Fruit fly (Drosophila melanogaster) whole organism, embryonic: ENCODE measurements around the gene yuri.
A peak's percentile ranks its signal among the peaks of the same experiment; 100 is the strongest.

Source experiments
- Abd-B ChIP-seq: fragments of 200-800 bp; sonication (Bioruptor generic); optimal IDR thresholded peaks from 2 replicates; lab custom pipeline; 2018; ENCODE audit warnings: missing biosample characterization, mild to moderate bottlenecking, missing genetic modification characterization, moderate library complexity
- Aef1 ChIP-seq: fragments of 200-800 bp; sonication (Bioruptor generic); IDR thresholded peaks from 3 replicates; pipeline ENCODE4 v1.3.6; 2022; ENCODE audit warnings: missing biosample characterization, missing genetic modification characterization
- B-H2 ChIP-seq: fragments of 200-800 bp; sonication (Bioruptor generic); optimal IDR thresholded peaks from 2 replicates; lab custom pipeline; 2018; ENCODE audit warnings: missing biosample characterization, mild to moderate bottlenecking, missing genetic modification characterization
- CG10147 ChIP-seq: fragments of 200-800 bp; sonication (Bioruptor generic); optimal IDR thresholded peaks from 2 replicates; lab custom pipeline; 2019; ENCODE audit warnings: missing biosample characterization, mild to moderate bottlenecking, missing genetic modification characterization, moderate library complexity
- CG11695 ChIP-seq: fragments of 200-800 bp; sonication (Bioruptor generic); IDR thresholded peaks from 3 replicates; pipeline ENCODE4 v1.3.6; 2022; ENCODE audit warnings: missing biosample characterization, missing genetic modification characterization
- CG14014 ChIP-seq: fragments of 200-800 bp; sonication (Bioruptor generic); IDR thresholded peaks from 2 replicates; pipeline ENCODE4 v1.3.6; 2022; ENCODE audit warnings: missing biosample characterization, missing genetic modification characterization
- CG15514 ChIP-seq: fragments of 200-800 bp; sonication (Bioruptor generic); optimal IDR thresholded peaks from 3 replicates; lab custom pipeline; 2017; ENCODE audit warnings: missing biosample characterization, missing genetic modification characterization, mild to moderate bottlenecking, moderate library complexity, missing genetic modification reagents
- CG1647 ChIP-seq: fragments of 200-800 bp; sonication (Bioruptor generic); optimal IDR thresholded peaks from 3 replicates; lab custom pipeline; 2016; ENCODE audit warnings: missing biosample characterization, missing genetic modification characterization
- CG2202 ChIP-seq: fragments of 200-800 bp; sonication (Bioruptor generic); optimal IDR thresholded peaks from 2 replicates; lab custom pipeline; 2018; ENCODE audit warnings: missing biosample characterization, mild to moderate bottlenecking, missing genetic modification characterization
- CG32532 ChIP-seq: fragments of 200-800 bp; sonication (Bioruptor generic); IDR thresholded peaks from 2 replicates; pipeline ENCODE4 v1.3.6; 2022; ENCODE audit warnings: missing biosample characterization, missing genetic modification characterization
- CG6175 ChIP-seq: fragments of 200-800 bp; sonication (Bioruptor generic); IDR thresholded peaks from 3 replicates; pipeline ENCODE4 v1.3.6; 2022; ENCODE audit warnings: missing biosample characterization, missing genetic modification characterization
- CG6683 ChIP-seq: fragments of 200-800 bp; sonication (Bioruptor generic); optimal IDR thresholded peaks from 2 replicates; lab custom pipeline; 2017; ENCODE audit warnings: missing biosample characterization, mild to moderate bottlenecking, missing genetic modification characterization, missing genetic modification reagents
- CG6689 ChIP-seq: fragments of 200-800 bp; sonication (Bioruptor generic); IDR thresholded peaks from 2 replicates; pipeline ENCODE4 v1.3.6; 2022; ENCODE audit warnings: missing biosample characterization, missing genetic modification characterization
- CG6765 ChIP-seq: fragments of 200-800 bp; sonication (Bioruptor generic); optimal IDR thresholded peaks from 3 replicates; lab custom pipeline; 2017; ENCODE audit warnings: missing biosample characterization, mild to moderate bottlenecking, missing genetic modification characterization
- CG6813 ChIP-seq: fragments of 200-800 bp; sonication (Bioruptor generic); optimal IDR thresholded peaks from 2 replicates; lab custom pipeline; 2017; ENCODE audit warnings: missing biosample characterization, missing genetic modification characterization, mild to moderate bottlenecking, moderate library complexity, missing genetic modification reagents
- CG7786 ChIP-seq: fragments of 200-800 bp; sonication (Bioruptor generic); optimal IDR thresholded peaks from 2 replicates; lab custom pipeline; 2016; ENCODE audit warnings: missing biosample characterization, missing genetic modification characterization
- CG7839 ChIP-seq: fragments of 200-800 bp; sonication (Bioruptor generic); optimal IDR thresholded peaks from 3 replicates; lab custom pipeline; 2018; ENCODE audit warnings: missing biosample characterization, mild to moderate bottlenecking, missing genetic modification characterization, moderate library complexity
- CG8359 ChIP-seq: fragments of 200-800 bp; sonication (Bioruptor generic); optimal IDR thresholded peaks from 2 replicates; lab custom pipeline; 2017; ENCODE audit warnings: missing biosample characterization, mild to moderate bottlenecking, missing genetic modification characterization, borderline replicate concordance
- CrebB ChIP-seq: fragments of 200-800 bp; sonication (Bioruptor generic); optimal IDR thresholded peaks from 3 replicates; lab custom pipeline; 2018; ENCODE audit warnings: missing biosample characterization, mild to moderate bottlenecking, missing genetic modification characterization
- Deaf1 ChIP-seq: fragments of 200-800 bp; optimal IDR thresholded peaks from 3 replicates; lab custom pipeline; 2019; ENCODE audit warnings: missing biosample characterization, mild to moderate bottlenecking, missing genetic modification characterization, moderate library complexity
- Dfd ChIP-seq, 2 experiments: fragments of >200 bp; optimal IDR thresholded peaks; 2 replicates each; lab custom pipeline; 2017; ENCODE audit warnings: missing biosample characterization in 2 of 2, missing genetic modification characterization in 2 of 2
- Dll ChIP-seq: fragments of 200-800 bp; sonication (Bioruptor generic); IDR thresholded peaks from 4 replicates; pipeline ENCODE4 v1.3.6; 2022; ENCODE audit warnings: missing biosample characterization, missing genetic modification characterization; ENCODE audit not compliant: partially characterized antibody
- Eip74EF ChIP-seq, 2 experiments: fragments of 200-800 bp in 1 of 2; fragments of >200 bp in 1 of 2; sonication (Bioruptor generic) in 1 of 2; optimal IDR thresholded peaks; 2 replicates each; lab custom pipeline; 2017 to 2019; ENCODE audit warnings: missing biosample characterization in 2 of 2, missing genetic modification characterization in 2 of 2, mild to moderate bottlenecking in 1 of 2, moderate library complexity in 1 of 2
- Fer1 ChIP-seq: fragments of 200-800 bp; sonication (Bioruptor generic); optimal IDR thresholded peaks from 2 replicates; lab custom pipeline; 2017; ENCODE audit warnings: missing biosample characterization, mild to moderate bottlenecking, missing genetic modification characterization
- HmgZ ChIP-seq: fragments of 200-800 bp; sonication (Bioruptor generic); optimal IDR thresholded peaks from 2 replicates; lab custom pipeline; 2018; ENCODE audit warnings: missing biosample characterization, mild to moderate bottlenecking, missing genetic modification characterization
- Hmr ChIP-seq: fragments of 200-800 bp; sonication (Bioruptor generic); optimal IDR thresholded peaks from 3 replicates; lab custom pipeline; 2017; ENCODE audit warnings: mild to moderate bottlenecking, missing biosample characterization, missing genetic modification reagents, missing genetic modification characterization
- Jarid2 ChIP-seq: fragments of 200-800 bp; sonication (Bioruptor generic); optimal IDR thresholded peaks from 3 replicates; lab custom pipeline; 2017; ENCODE audit warnings: mild to moderate bottlenecking, missing biosample characterization, missing genetic modification reagents, missing genetic modification characterization
- Med ChIP-seq: fragments of 200-800 bp; sonication (Bioruptor generic); peaks from one replicate; lab custom pipeline; 2016; ENCODE audit warnings: missing biosample characterization, missing genetic modification characterization, mild to moderate bottlenecking, inconsistent platforms, moderate library complexity
- Myb ChIP-seq: fragments of 200-800 bp; sonication (Bioruptor generic); optimal IDR thresholded peaks from 2 replicates; lab custom pipeline; 2016; ENCODE audit warnings: missing biosample characterization, missing genetic modification characterization
- Nf-YA ChIP-seq: fragments of 200-800 bp; sonication (Bioruptor generic); IDR thresholded peaks from 2 replicates; pipeline ENCODE4 v1.3.6; 2022; ENCODE audit warnings: missing biosample characterization, missing genetic modification characterization
- PHDP ChIP-seq: fragments of 200-800 bp; sonication (Bioruptor generic); optimal IDR thresholded peaks from 3 replicates; lab custom pipeline; 2018; ENCODE audit warnings: missing biosample characterization, mild to moderate bottlenecking, missing genetic modification characterization, moderate library complexity
- Scr ChIP-seq: fragments of 200-800 bp; sonication (Bioruptor generic); IDR thresholded peaks from 2 replicates; pipeline ENCODE4 v1.3.6; 2022; ENCODE audit warnings: missing biosample characterization, missing genetic modification characterization; ENCODE audit not compliant: partially characterized antibody
- Stat92E ChIP-seq, 3 experiments: fragments of >200 bp in 2 of 3; fragments of 200-800 bp in 1 of 3; sonication (Bioruptor generic) in 1 of 3; optimal IDR thresholded peaks; 2 replicates each; lab custom pipeline; 2017 to 2019; ENCODE audit warnings: missing biosample characterization in 3 of 3, missing genetic modification characterization in 3 of 3, mild to moderate bottlenecking in 1 of 3, moderate library complexity in 1 of 3
- chm ChIP-seq: fragments of 200-800 bp; sonication (Bioruptor generic); IDR thresholded peaks from 2 replicates; pipeline ENCODE4 v1.3.6; 2022; ENCODE audit warnings: missing biosample characterization, missing genetic modification characterization
- dysf ChIP-seq: fragments of 200-800 bp; sonication (Bioruptor generic); IDR thresholded peaks from 3 replicates; pipeline ENCODE4 v1.3.6; 2022; ENCODE audit warnings: missing biosample characterization, missing genetic modification characterization
- en ChIP-seq: fragments of 200-800 bp; sonication (Bioruptor generic); optimal IDR thresholded peaks from 2 replicates; lab custom pipeline; 2016; ENCODE audit warnings: missing biosample characterization, missing genetic modification characterization
- fd64A ChIP-seq: fragments of 200-800 bp; sonication (Bioruptor generic); optimal IDR thresholded peaks from 3 replicates; lab custom pipeline; 2018; ENCODE audit warnings: missing biosample characterization, mild to moderate bottlenecking, missing genetic modification characterization
- ftz-f1 ChIP-seq: fragments of 200-800 bp; sonication (Bioruptor generic); optimal IDR thresholded peaks from 2 replicates; lab custom pipeline; 2016; ENCODE audit warnings: missing biosample characterization, missing genetic modification characterization
- gem ChIP-seq: fragments of 200-800 bp; sonication (Bioruptor generic); optimal IDR thresholded peaks from 2 replicates; lab custom pipeline; 2019; ENCODE audit warnings: missing biosample characterization, mild to moderate bottlenecking, missing genetic modification characterization, moderate library complexity
- kni ChIP-seq: fragments of 200-800 bp; sonication (Bioruptor generic); optimal IDR thresholded peaks from 3 replicates; lab custom pipeline; 2017; ENCODE audit warnings: mild to moderate bottlenecking, missing biosample characterization, missing genetic modification reagents, missing genetic modification characterization
- lilli ChIP-seq: fragments of 200-800 bp; sonication (Bioruptor generic); optimal IDR thresholded peaks from 3 replicates; lab custom pipeline; 2016; ENCODE audit warnings: missing biosample characterization, missing genetic modification characterization
- lmd ChIP-seq: fragments of 200-800 bp; sonication (Bioruptor generic); IDR thresholded peaks from 2 replicates; pipeline ENCODE4 v1.3.6; 2022; ENCODE audit warnings: missing biosample characterization, missing genetic modification characterization
- mam ChIP-seq: fragments of 200-800 bp; sonication (Bioruptor generic); optimal IDR thresholded peaks from 3 replicates; lab custom pipeline; 2016; ENCODE audit warnings: missing biosample characterization, missing genetic modification characterization
- mirr ChIP-seq: fragments of 200-800 bp; sonication (Bioruptor generic); optimal IDR thresholded peaks from 3 replicates; lab custom pipeline; 2018; ENCODE audit warnings: missing biosample characterization, mild to moderate bottlenecking, missing genetic modification characterization
- onecut ChIP-seq: fragments of 200-800 bp; sonication (Bioruptor generic); IDR thresholded peaks from 2 replicates; pipeline ENCODE4 v1.3.6; 2022; ENCODE audit warnings: missing biosample characterization, missing genetic modification characterization
- sd ChIP-seq: fragments of 200-800 bp; sonication (Bioruptor generic); optimal IDR thresholded peaks from 3 replicates; lab custom pipeline; 2018; ENCODE audit warnings: missing biosample characterization, mild to moderate bottlenecking, missing genetic modification characterization, moderate library complexity
- slou ChIP-seq: fragments of 200-800 bp; sonication (Bioruptor generic); optimal IDR thresholded peaks from 3 replicates; lab custom pipeline; 2016; ENCODE audit warnings: missing biosample characterization, missing genetic modification characterization
- unpg ChIP-seq: fragments of 200-800 bp; sonication (Bioruptor generic); optimal IDR thresholded peaks from 3 replicates; lab custom pipeline; 2018; ENCODE audit warnings: missing biosample characterization, mild to moderate bottlenecking, missing genetic modification characterization, moderate library complexity

Gene yuri

dm6 chr2L:15264483-15264987 is at the start of gene yuri:
TSS of gene yuri (minus strand) at chr2L:15264692.
- peak; percentile 41; the same call in 1 of the 3 replicates for TF ChIP-seq dysf (GFP tag; lab: Robert Waterston, UW)
- peak; percentile 87 for TF ChIP-seq Deaf1 (tag; lab: Kevin White, UChicago)
- TF ChIP-seq B-H2: peak; percentile 8
- TF ChIP-seq mam (GFP tag; lab: Kevin White, UChicago): no peak
- no peak for TF ChIP-seq Dfd (GFP tag; optimal IDR thresholded peaks at IDR 0.05; lab: Kevin White, UChicago)
- TF ChIP-seq CG14014 (GFP tag; lab: Robert Waterston, UW): peak; percentile 51; the same call in 1 of the 2 replicates
- peak; percentile 98 for TF ChIP-seq Jarid2 (GFP tag; lab: Kevin White, UChicago)
- peak; percentile 85 for TF ChIP-seq chm (GFP tag; lab: Robert Waterston, UW)
- no peak for TF ChIP-seq lmd
- TF ChIP-seq onecut: peak; percentile 61
- TF ChIP-seq CG6689: 0 out of 2 replicates have a peak, but pooled peaks have one; percentile 6
- no peak for TF ChIP-seq Abd-B (GFP tag; lab: Kevin White, UChicago)
- TF ChIP-seq Eip74EF (GFP tag; optimal IDR thresholded peaks at IDR 0.05; lab: Kevin White, UChicago): peak in 1 of 2 experiments; percentile 43
- TF ChIP-seq sd (tag; lab: Kevin White, UChicago): peak; percentile 70
- TF ChIP-seq Aef1 (GFP tag; lab: Robert Waterston, UW): peak; percentile 53; the same call in 2 of the 3 replicates
- peak; percentile 18 for TF ChIP-seq lilli (GFP tag; lab: Kevin White, UChicago)
- TF ChIP-seq Myb: peak; percentile 7
- peak; percentile 89 for TF ChIP-seq Med
- TF ChIP-seq CG32532: peak; percentile 79; the same call in 1 of the 2 replicates
- peak; percentile 67 for TF ChIP-seq PHDP (tag; lab: Kevin White, UChicago)
- TF ChIP-seq HmgZ: peak; percentile 57
- peak; percentile 71 for TF ChIP-seq mirr
- peak; percentile 36; the same call in 1 of the 2 replicates for TF ChIP-seq Scr (GFP tag; lab: Robert Waterston, UW)
- TF ChIP-seq slou (GFP tag; lab: Kevin White, UChicago): no peak
- TF ChIP-seq CG7786 (GFP tag; lab: Kevin White, UChicago): peak; percentile 16
- TF ChIP-seq kni (GFP tag; lab: Kevin White, UChicago): peak; percentile 79
- TF ChIP-seq CG7839: no peak
- peak; percentile 34 for TF ChIP-seq CG6683 (GFP tag; lab: Kevin White, UChicago)
- TF ChIP-seq CG11695 (GFP tag; lab: Robert Waterston, UW): peak; percentile 35; the same call in 1 of the 3 replicates
- no peak for TF ChIP-seq en
- peak; percentile 37; the same call in 1 of the 2 replicates for TF ChIP-seq Nf-YA (GFP tag; lab: Robert Waterston, UW)
- peak in 1 of 3 experiments; percentile 57 for TF ChIP-seq Stat92E (GFP tag; optimal IDR thresholded peaks at IDR 0.05; lab: Kevin White, UChicago)
- TF ChIP-seq CG6765: peak; percentile 56
- TF ChIP-seq gem (tag; lab: Kevin White, UChicago): no peak
- peak; percentile 59 for TF ChIP-seq CG6813 (GFP tag; lab: Kevin White, UChicago)
- TF ChIP-seq Hmr: peak; percentile 65
- TF ChIP-seq CG2202 (tag; lab: Kevin White, UChicago): peak; percentile 41
- peak; percentile 27; the same call in 1 of the 3 replicates for TF ChIP-seq CG6175 (GFP tag; lab: Robert Waterston, UW)
- TF ChIP-seq fd64A: peak; percentile 55
- peak; percentile 57; the same call in 2 of the 4 replicates for TF ChIP-seq Dll (GFP tag; lab: Robert Waterston, UW)
- peak; percentile 32 for TF ChIP-seq CG15514 (GFP tag; lab: Kevin White, UChicago)
- peak; percentile 72 for TF ChIP-seq Fer1 (GFP tag; lab: Kevin White, UChicago)
- TF ChIP-seq CrebB (tag; lab: Kevin White, UChicago): peak; percentile 73
- TF ChIP-seq CG10147: no peak
- no peak for TF ChIP-seq CG8359 (GFP tag; lab: Kevin White, UChicago)
- TF ChIP-seq CG1647: no peak
- peak; percentile 62 for TF ChIP-seq ftz-f1
- TF ChIP-seq unpg (GFP tag; lab: Kevin White, UChicago): peak; percentile 46
